Worm (Caenorhabditis elegans): ENCODE results near the gene T27E4.1.

DNA sequence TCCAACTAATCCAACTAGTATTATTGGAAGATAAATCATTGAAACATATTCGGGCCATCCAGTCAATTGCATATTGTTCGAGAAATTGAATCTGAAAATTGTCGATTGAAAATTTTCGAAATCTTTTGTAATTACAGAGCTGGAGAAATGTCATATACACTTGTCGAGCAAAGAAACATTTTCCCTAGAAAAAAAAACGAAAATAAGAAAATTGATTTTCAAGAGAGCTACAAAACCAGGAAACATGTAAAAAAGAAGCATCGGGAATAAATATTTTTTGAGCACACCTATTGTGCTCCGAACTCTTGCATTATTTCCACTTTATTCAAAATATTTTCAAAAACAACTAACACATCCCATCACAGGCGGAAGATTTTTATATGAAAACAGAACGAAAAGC, 8.9 kb downstream of the T27E4.1 start, which contains the start of gene frpr-6:
- TF ChIP-seq ztf-4 (tag; optimal IDR thresholded peaks at IDR 0.05) (no peak), nhr-237 (tag; optimal IDR thresholded peaks at IDR 0.05) (no peak), egl-27 (tag; optimal IDR thresholded peaks at IDR 0.05) (no peak), nhr-11 (tag; optimal IDR thresholded peaks at IDR 0.05) (no peak), nhr-77 (tag; optimal IDR thresholded peaks at IDR 0.05) (no peak), nhr-12 (tag; optimal IDR thresholded peaks at IDR 0.05) (no peak), zag-1 (tag; optimal IDR thresholded peaks at IDR 0.05) (no peak)

All from whole organism, L2 larva.